Worm (Caenorhabditis elegans) whole organism, mixed stage, embryonic: ENCODE data around the gene F54F12.2.

Source experiments
- M03D4.4 ChIP-seq: sonication (generic microtip); optimal IDR thresholded peaks from 2 replicates; lab custom pipeline; 2017; ENCODE audit warnings: mild to moderate bottlenecking, missing genetic modification characterization, missing compliant biosample characterization
- bed-3 ChIP-seq: fragments of 200-800 bp; sonication (Bioruptor generic); optimal IDR thresholded peaks from 3 replicates; lab custom pipeline; 2018; ENCODE audit warnings: mild to moderate bottlenecking, missing genetic modification characterization, moderate library complexity, missing compliant biosample characterization
- blmp-1 ChIP-seq: fragments of 150-350 bp; optimal IDR thresholded peaks from 2 replicates; lab custom pipeline; 2014; ENCODE audit warnings: missing biosample characterization, missing genetic modification characterization
- ceh-39 ChIP-seq: fragments of 150-350 bp; optimal IDR thresholded peaks from 2 replicates; lab custom pipeline; 2014; ENCODE audit warnings: missing biosample characterization, missing genetic modification characterization
- ceh-43 ChIP-seq: fragments of 200-800 bp; sonication (Bioruptor generic); optimal IDR thresholded peaks from 2 replicates; lab custom pipeline; 2018; ENCODE audit warnings: mild to moderate bottlenecking, missing genetic modification characterization, moderate library complexity, missing compliant biosample characterization
- ceh-83 ChIP-seq: fragments of 200-800 bp; sonication (Bioruptor generic); optimal IDR thresholded peaks from 2 replicates; lab custom pipeline; 2018; ENCODE audit warnings: mild to moderate bottlenecking, missing genetic modification characterization, missing compliant biosample characterization
- ces-1 ChIP-seq: fragments of 150-350 bp; optimal IDR thresholded peaks from 2 replicates; lab custom pipeline; 2014; ENCODE audit warnings: missing biosample characterization, missing genetic modification reagents, missing genetic modification characterization
- cnd-1 ChIP-seq: fragments of 200-800 bp; sonication (Bioruptor generic); optimal IDR thresholded peaks from 2 replicates; lab custom pipeline; 2018; ENCODE audit warnings: mild to moderate bottlenecking, missing genetic modification characterization, missing compliant biosample characterization
- drap-1 ChIP-seq: fragments of 200-800 bp; sonication (Bioruptor generic); optimal IDR thresholded peaks from 3 replicates; lab custom pipeline; 2018; ENCODE audit warnings: mild to moderate bottlenecking, missing genetic modification characterization, missing compliant biosample characterization
- elt-1 ChIP-seq: sonication (generic microtip); optimal IDR thresholded peaks from 2 replicates; lab custom pipeline; 2017; ENCODE audit warnings: missing genetic modification characterization, mild to moderate bottlenecking, missing compliant biosample characterization, antibody characterized with exemption, moderate library complexity, borderline replicate concordance; ENCODE audit not compliant: insufficient read depth
- elt-3 ChIP-seq: fragments of 150-350 bp; optimal IDR thresholded peaks from 2 replicates; lab custom pipeline; 2014; ENCODE audit warnings: missing biosample characterization, missing genetic modification characterization
- flh-1 ChIP-seq: fragments of 200-800 bp; sonication (Bioruptor generic); optimal IDR thresholded peaks from 2 replicates; lab custom pipeline; 2018; ENCODE audit warnings: mild to moderate bottlenecking, missing genetic modification characterization, moderate library complexity, missing compliant biosample characterization
- ham-2 ChIP-seq: fragments of 200-800 bp; sonication (Bioruptor generic); optimal IDR thresholded peaks from 2 replicates; lab custom pipeline; 2018; ENCODE audit warnings: mild to moderate bottlenecking, missing genetic modification characterization, missing compliant biosample characterization
- hlh-1 ChIP-seq: fragments of 150-350 bp; optimal IDR thresholded peaks from 2 replicates; lab custom pipeline; 2014; ENCODE audit warnings: missing biosample characterization, missing genetic modification reagents, missing genetic modification characterization
- lin-13 ChIP-seq: fragments of 150-350 bp; optimal IDR thresholded peaks from 2 replicates; lab custom pipeline; 2014; ENCODE audit warnings: missing biosample characterization, missing genetic modification characterization
- lin-32 ChIP-seq: fragments of 200-800 bp; sonication (Bioruptor generic); optimal IDR thresholded peaks from 2 replicates; lab custom pipeline; 2018; ENCODE audit warnings: mild to moderate bottlenecking, missing genetic modification characterization, missing compliant biosample characterization
- lsy-2 ChIP-seq: fragments of 150-350 bp; optimal IDR thresholded peaks from 2 replicates; lab custom pipeline; 2014; ENCODE audit warnings: missing biosample characterization, missing genetic modification characterization
- mab-5 ChIP-seq: fragments of 150-350 bp; optimal IDR thresholded peaks from 2 replicates; lab custom pipeline; 2014; ENCODE audit warnings: missing biosample characterization, missing genetic modification characterization
- mep-1 ChIP-seq: fragments of 150-350 bp; optimal IDR thresholded peaks from 2 replicates; lab custom pipeline; 2017; ENCODE audit warnings: missing biosample characterization, missing genetic modification reagents, missing genetic modification characterization, inconsistent platforms
- mls-2 ChIP-seq: sonication (generic microtip); optimal IDR thresholded peaks from 2 replicates; lab custom pipeline; 2016; ENCODE audit warnings: mild to moderate bottlenecking, missing genetic modification characterization, moderate library complexity, missing compliant biosample characterization
- nhr-12 ChIP-seq: fragments of 150-350 bp; optimal IDR thresholded peaks from 2 replicates; lab custom pipeline; 2014; ENCODE audit warnings: missing biosample characterization, missing genetic modification characterization
- nhr-2 ChIP-seq: fragments of 150-350 bp; optimal IDR thresholded peaks from 2 replicates; lab custom pipeline; 2014; ENCODE audit warnings: missing biosample characterization, missing genetic modification characterization
- nhr-237 ChIP-seq: fragments of 150-350 bp; optimal IDR thresholded peaks from 2 replicates; lab custom pipeline; 2014; ENCODE audit warnings: missing biosample characterization, missing genetic modification characterization
- nhr-28 ChIP-seq: fragments of 150-350 bp; optimal IDR thresholded peaks from 2 replicates; lab custom pipeline; 2014; ENCODE audit warnings: missing biosample characterization, missing genetic modification characterization
- nhr-76 ChIP-seq: sonication (generic microtip); optimal IDR thresholded peaks from 2 replicates; lab custom pipeline; 2017; ENCODE audit warnings: missing biosample characterization, missing genetic modification characterization
- pha-4 ChIP-seq: fragments of 150-350 bp; optimal IDR thresholded peaks from 2 replicates; lab custom pipeline; 2018; ENCODE audit warnings: missing biosample characterization, missing genetic modification reagents, missing genetic modification characterization
- sem-2 ChIP-seq: fragments of 200-800 bp; sonication (Bioruptor generic); optimal IDR thresholded peaks from 2 replicates; lab custom pipeline; 2018; ENCODE audit warnings: mild to moderate bottlenecking, missing genetic modification characterization, missing compliant biosample characterization
- snpc-4 ChIP-seq: fragments of 150-350 bp; optimal IDR thresholded peaks from 2 replicates; lab custom pipeline; 2014; ENCODE audit warnings: missing biosample characterization, missing genetic modification characterization
- sptf-1 ChIP-seq: sonication (generic microtip); optimal IDR thresholded peaks from 2 replicates; lab custom pipeline; 2017; ENCODE audit warnings: mild to moderate bottlenecking, missing genetic modification characterization, moderate library complexity, missing compliant biosample characterization
- tbx-8 ChIP-seq: fragments of 200-800 bp; sonication (Bioruptor generic); optimal IDR thresholded peaks from 2 replicates; lab custom pipeline; 2018; ENCODE audit warnings: mild to moderate bottlenecking, missing genetic modification characterization, moderate library complexity, missing compliant biosample characterization
- unc-120 ChIP-seq: sonication (generic microtip); optimal IDR thresholded peaks from 2 replicates; lab custom pipeline; 2017; ENCODE audit warnings: missing genetic modification characterization, missing compliant biosample characterization; ENCODE audit not compliant: poor library complexity, severe bottlenecking
- unc-39 ChIP-seq: fragments of 150-350 bp; optimal IDR thresholded peaks from 2 replicates; lab custom pipeline; 2014; ENCODE audit warnings: missing biosample characterization, missing genetic modification characterization
- unc-62 ChIP-seq: fragments of 150-350 bp; optimal IDR thresholded peaks from 2 replicates; lab custom pipeline; 2014; ENCODE audit warnings: missing biosample characterization, missing genetic modification reagents, missing genetic modification characterization
- zip-8 ChIP-seq: fragments of 150-350 bp; optimal IDR thresholded peaks from 2 replicates; lab custom pipeline; 2014; ENCODE audit warnings: missing biosample characterization, missing genetic modification characterization
- ztf-11 ChIP-seq: fragments of 150-350 bp; optimal IDR thresholded peaks from 2 replicates; lab custom pipeline; 2014; ENCODE audit warnings: missing biosample characterization, missing genetic modification characterization

Gene F54F12.2

ce11 chrIII:13069416-13069815 is 29.6 kb downstream of the F54F12.2 start:
- no peak for TF ChIP-seq nhr-28 (tag; lab: Kevin White, UChicago)
- no peak for TF ChIP-seq lsy-2 (tag; lab: Kevin White, UChicago)
- TF ChIP-seq ceh-39, result no peak

- peak; percentile 91 for TF ChIP-seq nhr-12 (tag; lab: Kevin White, UChicago)
- no peak for TF ChIP-seq nhr-2 (tag; lab: Kevin White, UChicago)
- no peak for TF ChIP-seq zip-8 (tag; lab: Kevin White, UChicago)
- TF ChIP-seq cnd-1 (tag; lab: Kevin White, UChicago), result peak; percentile 89
- TF ChIP-seq M03D4.4, result peak; percentile 90
- peak; percentile 78 for TF ChIP-seq bed-3 (GFP tag; lab: Kevin White, UChicago)
- TF ChIP-seq lin-13, result peak; percentile 98
- peak; percentile 95 for TF ChIP-seq ztf-11
- TF ChIP-seq ham-2, result peak; percentile 91
- peak; percentile 84 for TF ChIP-seq unc-62
- TF ChIP-seq lin-32 (GFP tag; lab: Kevin White, UChicago), result peak; percentile 58
- TF ChIP-seq sptf-1, result peak; percentile 97
- no peak for TF ChIP-seq nhr-76 (tag; lab: Kevin White, UChicago)
- peak; percentile 85 for TF ChIP-seq pha-4 (tag; lab: Kevin White, UChicago)
- peak; percentile 94 for TF ChIP-seq drap-1 (GFP tag; lab: Kevin White, UChicago)
- TF ChIP-seq unc-39, result peak; percentile 85
- TF ChIP-seq nhr-28 (tag; lab: Kevin White, UChicago), result no peak
- TF ChIP-seq ces-1 (GFP tag; lab: Kevin White, UChicago), result peak; percentile 83
- TF ChIP-seq ceh-83, result peak; percentile 84
- peak; percentile 79 for TF ChIP-seq flh-1 (GFP tag; lab: Kevin White, UChicago)
- TF ChIP-seq hlh-1 (tag; lab: Kevin White, UChicago), result peak; percentile 36
- TF ChIP-seq snpc-4, result no peak
- TF ChIP-seq ceh-43 (GFP tag; lab: Kevin White, UChicago), result peak; percentile 69
- TF ChIP-seq lsy-2 (tag; lab: Kevin White, UChicago), result peak; percentile 89
- no peak for TF ChIP-seq sem-2
- no peak for TF ChIP-seq elt-1 (tag; lab: Kevin White, UChicago)
- TF ChIP-seq ceh-39, result peak; percentile 98
- TF ChIP-seq mab-5 (tag; lab: Kevin White, UChicago), result no peak
- peak; percentile 96 for TF ChIP-seq nhr-237 (tag; lab: Kevin White, UChicago)
- peak; percentile 86 for TF ChIP-seq unc-120 (tag; lab: Kevin White, UChicago)
- peak; percentile 96 for TF ChIP-seq mls-2
- TF ChIP-seq tbx-8 (GFP tag; lab: Kevin White, UChicago), result peak; percentile 76
- no peak for TF ChIP-seq elt-3 (tag; lab: Kevin White, UChicago)
- peak; percentile 98 for TF ChIP-seq mep-1 (tag; lab: Kevin White, UChicago)
- no peak for TF ChIP-seq blmp-1
Measured at ce11 chrIII:13070548-13071050, 30.8 kb downstream of the F54F12.2 start, which contains the start of gene Y39E4B.6. Y39E4B.6 (plus strand) TSS chrIII:13070756.

- peak; percentile 32 for TF ChIP-seq ces-1 (GFP tag; lab: Kevin White, UChicago)
- peak; percentile 7 for TF ChIP-seq bed-3 (GFP tag; lab: Kevin White, UChicago)
- peak; percentile 20 for TF ChIP-seq hlh-1 (tag; lab: Kevin White, UChicago)
- no peak for TF ChIP-seq tbx-8 (GFP tag; lab: Kevin White, UChicago)
- no peak for TF ChIP-seq unc-120 (tag; lab: Kevin White, UChicago)
- TF ChIP-seq elt-3 (tag; lab: Kevin White, UChicago), result no peak
- peak; percentile 33 for TF ChIP-seq lsy-2 (tag; lab: Kevin White, UChicago)
- peak; percentile 7 for TF ChIP-seq cnd-1 (tag; lab: Kevin White, UChicago)
- TF ChIP-seq blmp-1, result no peak
- TF ChIP-seq mls-2, result peak; percentile 14
Measured at ce11 chrIII:13071432-13072259, 31.8 kb downstream of the F54F12.2 start.
